Worm (Caenorhabditis elegans) whole organism, L2 larva: ENCODE measurements around the gene sma-4.

ENCODE experiments used
- lin-13 ChIP-seq: fragments of 150-350 bp; optimal IDR thresholded peaks from 2 replicates; lab custom pipeline; 2014; ENCODE audit warnings: missing biosample characterization, missing genetic modification reagents, missing genetic modification characterization
- nhr-237 ChIP-seq: fragments of 150-350 bp; optimal IDR thresholded peaks from 2 replicates; lab custom pipeline; 2014; ENCODE audit warnings: missing biosample characterization, missing genetic modification characterization

DNA sequence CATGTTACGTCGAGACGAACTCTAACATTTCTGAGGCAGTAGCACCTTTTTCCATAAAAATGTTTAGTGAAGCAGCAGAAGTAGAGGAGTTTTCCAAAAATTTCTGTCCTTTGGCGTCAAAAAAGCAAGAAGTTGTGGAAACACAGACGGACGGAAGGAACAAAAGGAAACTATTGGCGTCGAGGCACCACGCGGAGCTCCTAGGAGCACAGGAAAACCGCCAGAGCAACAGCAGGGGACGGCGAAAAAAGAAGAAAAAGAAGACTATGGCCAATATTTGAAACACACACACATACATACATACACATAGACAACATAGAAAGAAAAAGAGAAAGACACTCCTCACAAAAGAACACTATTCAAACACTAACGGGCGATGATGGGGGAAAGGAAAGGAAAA, 26.9 kb downstream of the sma-4 start:
- TF ChIP-seq lin-13 (GFP tag; lab: Kevin White, UChicago) (no peak), nhr-237 (no peak)
